Worm (Caenorhabditis elegans) whole organism, L2 larva: ENCODE measurements around the gene F15A4.5.

Experiments
- ZK546.5 ChIP-seq: sonication (generic microtip); optimal IDR thresholded peaks from 2 replicates; lab custom pipeline; 2017; ENCODE audit warnings: missing biosample characterization, missing genetic modification characterization
- blmp-1 ChIP-seq: sonication (generic microtip); optimal IDR thresholded peaks from 2 replicates; lab custom pipeline; 2017; ENCODE audit warnings: missing genetic modification characterization, mild to moderate bottlenecking, missing compliant biosample characterization, antibody characterized with exemption, moderate library complexity; ENCODE audit not compliant: insufficient read depth
- egl-27 ChIP-seq: sonication (generic microtip); optimal IDR thresholded peaks from 3 replicates; lab custom pipeline; 2017; ENCODE audit warnings: missing biosample characterization, missing genetic modification reagents, missing genetic modification characterization
- mdl-1 ChIP-seq, 2 experiments: fragments of 150-350 bp in 1 of 2; sonication (generic microtip) in 1 of 2; optimal IDR thresholded peaks; 2 replicates each; lab custom pipeline; 2017; ENCODE audit warnings: missing biosample characterization in 2 of 2, missing genetic modification characterization in 2 of 2
- nhr-11 ChIP-seq: fragments of 150-350 bp; optimal IDR thresholded peaks from 2 replicates; lab custom pipeline; 2014; ENCODE audit warnings: missing biosample characterization, missing genetic modification characterization
- nhr-12 ChIP-seq: fragments of 150-350 bp; optimal IDR thresholded peaks from 2 replicates; lab custom pipeline; 2014; ENCODE audit warnings: missing biosample characterization, missing genetic modification characterization
- nhr-25 ChIP-seq: fragments of 150-350 bp; sonication (generic microtip); optimal IDR thresholded peaks from 3 replicates; lab custom pipeline; 2014; ENCODE audit warnings: missing biosample characterization, missing genetic modification characterization
- nhr-6 ChIP-seq: fragments of 150-350 bp; optimal IDR thresholded peaks from 2 replicates; lab custom pipeline; 2014; ENCODE audit warnings: missing biosample characterization, missing genetic modification characterization
- snpc-4 ChIP-seq: fragments of 150-350 bp; optimal IDR thresholded peaks from 2 replicates; lab custom pipeline; 2014; ENCODE audit warnings: missing biosample characterization, missing genetic modification characterization
- unc-62 ChIP-seq: fragments of 150-350 bp; optimal IDR thresholded peaks from 2 replicates; lab custom pipeline; 2014; ENCODE audit warnings: missing biosample characterization, missing genetic modification reagents, missing genetic modification characterization
- zag-1 ChIP-seq: fragments of 150-350 bp; optimal IDR thresholded peaks from 2 replicates; lab custom pipeline; 2014; ENCODE audit warnings: missing biosample characterization, missing genetic modification characterization
- ztf-11 ChIP-seq: sonication (generic microtip); optimal IDR thresholded peaks from 2 replicates; lab custom pipeline; 2017; ENCODE audit warnings: missing biosample characterization, missing genetic modification characterization
- ztf-4 ChIP-seq: fragments of 150-350 bp; optimal IDR thresholded peaks from 2 replicates; lab custom pipeline; 2014; ENCODE audit warnings: missing biosample characterization, missing genetic modification characterization

ce11 chrII:12518008-12518407 lies 47.0 kb upstream of the F15A4.5 start:
- TF ChIP-seq ZK546.5 (tag; lab: Kevin White, UChicago), result no peak
- no peak for TF ChIP-seq nhr-11 (tag; lab: Kevin White, UChicago)
- no peak for TF ChIP-seq egl-27 (tag; lab: Kevin White, UChicago)
- TF ChIP-seq mdl-1 (tag; optimal IDR thresholded peaks at IDR 0.05; lab: Kevin White, UChicago), result no peak
- no peak for TF ChIP-seq nhr-6 (tag; lab: Kevin White, UChicago)
- no peak for TF ChIP-seq unc-62
- no peak for TF ChIP-seq blmp-1 (tag; lab: Kevin White, UChicago)
- TF ChIP-seq nhr-25 (tag; lab: Kevin White, UChicago), result no peak
- no peak for TF ChIP-seq ztf-11 (tag; lab: Kevin White, UChicago)
- no peak for TF ChIP-seq nhr-12 (tag; lab: Kevin White, UChicago)
- no peak for TF ChIP-seq ztf-4
- TF ChIP-seq snpc-4 (tag; lab: Kevin White, UChicago), result no peak
- no peak for TF ChIP-seq zag-1 (tag; lab: Kevin White, UChicago)
